Worm (Caenorhabditis elegans): Measurements from ENCODE around the gene nhr-222.

DNA sequence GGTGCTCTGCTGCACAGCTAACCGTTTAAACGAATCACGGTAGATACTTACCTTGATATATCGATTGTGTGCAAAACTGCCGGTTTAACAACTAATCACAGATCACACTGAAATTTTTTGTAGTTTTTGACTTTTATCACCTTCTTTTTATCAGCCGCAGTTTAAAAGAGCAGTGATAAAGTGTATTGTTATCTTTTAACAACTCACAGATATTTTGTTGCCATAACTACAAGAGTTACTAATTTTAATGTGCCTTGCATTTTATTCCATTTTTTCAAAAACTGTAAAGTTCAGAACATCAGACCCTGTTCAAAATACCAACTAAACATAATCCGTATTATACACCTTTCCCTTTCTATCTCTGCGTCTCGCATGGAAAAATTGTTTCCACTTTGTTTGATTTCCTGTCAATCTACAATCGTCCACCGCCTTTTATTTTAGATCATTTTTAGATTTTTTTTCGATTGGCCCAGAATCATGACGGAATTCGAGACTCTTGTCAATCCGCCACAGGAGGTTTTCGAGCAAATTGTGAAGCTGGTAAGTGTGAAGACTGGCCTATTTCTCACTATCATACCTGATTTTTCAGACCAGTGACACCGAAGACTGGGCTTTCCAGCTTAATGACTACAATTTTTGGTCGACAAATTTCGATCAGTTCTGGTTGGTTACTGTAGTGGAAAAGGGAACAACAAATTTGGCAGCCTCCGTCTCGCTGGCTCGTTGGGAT is 9.7 kb upstream of the nhr-222 start, which contains the start of gene T24A6.20:
- TF ChIP-seq nhr-237 (tag; optimal IDR thresholded peaks at IDR 0.05): no peak
- no peak for TF ChIP-seq unc-62 (GFP tag; optimal IDR thresholded peaks at IDR 0.05)
- no peak for TF ChIP-seq hlh-17 (GFP tag; optimal IDR thresholded peaks at IDR 0.05; ENCODE audit: borderline replicate concordance)
- TF ChIP-seq tbx-2 (tag; optimal IDR thresholded peaks at IDR 0.05): no peak
- no peak for TF ChIP-seq mdl-1 (tag; optimal IDR thresholded peaks at IDR 0.05)
- no peak for TF ChIP-seq ets-5 (GFP tag; IDR thresholded peaks at IDR 0.05)
- no peak for TF ChIP-seq unc-86 (tag; optimal IDR thresholded peaks at IDR 0.05)
